Fruit fly (Drosophila melanogaster): ENCODE data around the gene plum.

DNA sequence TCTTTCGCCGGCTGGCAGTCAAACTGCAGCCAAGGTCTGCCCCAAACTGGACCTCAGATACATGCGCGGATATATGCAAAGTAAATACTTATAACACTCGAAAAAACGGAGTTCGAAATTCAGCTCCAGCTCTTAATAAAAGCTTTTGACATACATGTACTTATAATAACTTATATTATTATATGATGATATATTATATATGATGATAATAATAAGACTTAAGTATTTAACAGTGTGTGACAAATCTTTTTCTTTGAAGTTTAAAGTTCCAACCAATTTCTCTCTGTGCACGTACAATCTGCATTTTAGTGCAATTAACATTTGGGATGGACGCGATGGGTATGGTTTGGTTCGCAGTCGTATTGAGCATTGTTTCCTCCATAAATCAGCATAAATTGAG is 105.4 kb downstream of the plum start:
- TF ChIP-seq Myc (optimal IDR thresholded peaks at IDR 0.05) (no peak), insv (optimal IDR thresholded peaks at IDR 0.05) (no peak)
